Fruit fly (Drosophila melanogaster) whole organism, embryonic: ENCODE measurements around the gene sws.

ENCODE experiments used
- BEAF-32 ChIP-seq: fragments of 200-800 bp; sonication (Bioruptor generic); optimal IDR thresholded peaks from 3 replicates; lab custom pipeline; 2017; ENCODE audit warnings: missing biosample characterization, missing genetic modification characterization, mild to moderate bottlenecking, moderate library complexity, missing genetic modification reagents
- CG10267 ChIP-seq: fragments of 200-800 bp; sonication (Bioruptor generic); optimal IDR thresholded peaks from 2 replicates; lab custom pipeline; 2018; ENCODE audit warnings: missing biosample characterization, mild to moderate bottlenecking, missing genetic modification characterization, moderate library complexity
- CG1233 ChIP-seq: fragments of 200-800 bp; sonication (Bioruptor generic); optimal IDR thresholded peaks from 4 replicates; lab custom pipeline; 2018; ENCODE audit warnings: missing biosample characterization, mild to moderate bottlenecking, missing genetic modification characterization
- CG12659 ChIP-seq: fragments of 200-800 bp; sonication (Bioruptor generic); optimal IDR thresholded peaks from 3 replicates; lab custom pipeline; 2017; ENCODE audit warnings: mild to moderate bottlenecking, missing biosample characterization, missing genetic modification reagents, missing genetic modification characterization
- CG13296 ChIP-seq: fragments of 200-800 bp; sonication (Bioruptor generic); optimal IDR thresholded peaks from 3 replicates; lab custom pipeline; 2018; ENCODE audit warnings: missing biosample characterization, mild to moderate bottlenecking, missing genetic modification characterization
- CG14860 ChIP-seq: fragments of 200-800 bp; sonication (Bioruptor generic); IDR thresholded peaks from 3 replicates; pipeline ENCODE4 v1.3.6; 2022; ENCODE audit warnings: missing biosample characterization, missing genetic modification characterization; ENCODE audit not compliant: partially characterized antibody
- CG15479 ChIP-seq: fragments of 200-800 bp; sonication (Bioruptor generic); optimal IDR thresholded peaks from 3 replicates; lab custom pipeline; 2019; ENCODE audit warnings: missing biosample characterization, mild to moderate bottlenecking, missing genetic modification characterization, moderate library complexity
- CG17802 ChIP-seq: fragments of 200-800 bp; sonication (Bioruptor generic); optimal IDR thresholded peaks from 2 replicates; lab custom pipeline; 2018; ENCODE audit warnings: missing biosample characterization, mild to moderate bottlenecking, missing genetic modification characterization, moderate library complexity
- CG2129 ChIP-seq: fragments of 200-800 bp; sonication (Bioruptor generic); IDR thresholded peaks from 2 replicates; pipeline ENCODE4 v1.3.6; 2022; ENCODE audit warnings: missing biosample characterization, missing genetic modification characterization; ENCODE audit not compliant: partially characterized antibody
- CG3163 ChIP-seq: fragments of 200-800 bp; sonication (Bioruptor generic); optimal IDR thresholded peaks from 3 replicates; lab custom pipeline; 2016; ENCODE audit warnings: missing biosample characterization, missing genetic modification characterization
- CG42726 ChIP-seq: fragments of 200-800 bp; sonication (Bioruptor generic); IDR thresholded peaks from 2 replicates; pipeline ENCODE4 v1.3.6; 2022; ENCODE audit warnings: missing biosample characterization, missing genetic modification characterization; ENCODE audit not compliant: partially characterized antibody
- CG5245 ChIP-seq: fragments of 200-800 bp; sonication (Bioruptor generic); optimal IDR thresholded peaks from 3 replicates; lab custom pipeline; 2016; ENCODE audit warnings: missing biosample characterization, missing genetic modification characterization
- CG7963 ChIP-seq: fragments of 200-800 bp; sonication (Bioruptor generic); IDR thresholded peaks from 3 replicates; pipeline ENCODE4 v1.3.6; 2022; ENCODE audit warnings: missing biosample characterization, missing genetic modification characterization; ENCODE audit not compliant: partially characterized antibody
- Doc3 ChIP-seq: fragments of 200-800 bp; sonication (Bioruptor generic); IDR thresholded peaks from 3 replicates; pipeline ENCODE4 v1.3.6; 2022; ENCODE audit warnings: missing biosample characterization, missing genetic modification characterization; ENCODE audit not compliant: partially characterized antibody
- Ets97D ChIP-seq: fragments of 200-800 bp; sonication (Bioruptor generic); optimal IDR thresholded peaks from 3 replicates; lab custom pipeline; 2016; ENCODE audit warnings: missing biosample characterization, missing genetic modification characterization
- HLH3B ChIP-seq: fragments of 200-800 bp; sonication (Bioruptor generic); IDR thresholded peaks from 2 replicates; pipeline ENCODE4 v1.3.6; 2022; ENCODE audit warnings: missing biosample characterization, missing genetic modification characterization
- HLH4C ChIP-seq: fragments of 200-800 bp; sonication (Bioruptor generic); IDR thresholded peaks from 3 replicates; pipeline ENCODE4 v1.3.6; 2022; ENCODE audit warnings: missing biosample characterization, missing genetic modification characterization; ENCODE audit not compliant: partially characterized antibody
- MBD-R2 ChIP-seq: fragments of 200-800 bp; sonication (Bioruptor generic); IDR thresholded peaks from 2 replicates; pipeline ENCODE4 v1.3.6; 2022; ENCODE audit warnings: missing biosample characterization, missing genetic modification characterization
- MESR4 ChIP-seq: fragments of 200-800 bp; sonication (Bioruptor generic); optimal IDR thresholded peaks from 2 replicates; lab custom pipeline; 2018; ENCODE audit warnings: missing biosample characterization, mild to moderate bottlenecking, missing genetic modification characterization, moderate library complexity
- Med ChIP-seq: fragments of 200-800 bp; sonication (Bioruptor generic); peaks from one replicate; lab custom pipeline; 2016; ENCODE audit warnings: missing biosample characterization, missing genetic modification characterization, mild to moderate bottlenecking, inconsistent platforms, moderate library complexity
- Myb ChIP-seq: fragments of 200-800 bp; sonication (Bioruptor generic); optimal IDR thresholded peaks from 2 replicates; lab custom pipeline; 2016; ENCODE audit warnings: missing biosample characterization, missing genetic modification characterization
- Pdp1 ChIP-seq, 2 experiments: fragments of 200-800 bp; sonication (Bioruptor generic); optimal IDR thresholded peaks; 3 replicates each; lab custom pipeline; 2016; ENCODE audit warnings: missing biosample characterization in 2 of 2, missing genetic modification characterization in 2 of 2, mild to moderate bottlenecking in 1 of 2, moderate library complexity in 1 of 2
- Scr ChIP-seq: fragments of 200-800 bp; sonication (Bioruptor generic); IDR thresholded peaks from 2 replicates; pipeline ENCODE4 v1.3.6; 2022; ENCODE audit warnings: missing biosample characterization, missing genetic modification characterization; ENCODE audit not compliant: partially characterized antibody
- Sry-δ ChIP-seq: fragments of 200-800 bp; sonication (Bioruptor generic); optimal IDR thresholded peaks from 2 replicates; lab custom pipeline; 2016; ENCODE audit warnings: missing biosample characterization, missing genetic modification characterization
- Trl ChIP-seq, 3 experiments: fragments of >200 bp in 2 of 3; fragments of 200-800 bp in 1 of 3; sonication (Bioruptor generic) in 1 of 3; optimal IDR thresholded peaks; 2 replicates in 1 of 3; 3 replicates in 2 of 3; lab custom pipeline; 2016 to 2017; ENCODE audit warnings: missing biosample characterization in 1 of 3, missing genetic modification characterization in 1 of 3
- Usf ChIP-seq: fragments of 200-800 bp; sonication (Bioruptor generic); optimal IDR thresholded peaks from 2 replicates; lab custom pipeline; 2017; ENCODE audit warnings: missing genotype, missing biosample characterization, missing genetic modification characterization
- YL-1 ChIP-seq: fragments of 200-800 bp; sonication (Bioruptor generic); optimal IDR thresholded peaks from 3 replicates; lab custom pipeline; 2017; ENCODE audit warnings: missing biosample characterization, mild to moderate bottlenecking, missing genetic modification characterization
- bigmax ChIP-seq: fragments of 200-800 bp; sonication (Bioruptor generic); optimal IDR thresholded peaks from 2 replicates; lab custom pipeline; 2018; ENCODE audit warnings: missing biosample characterization, mild to moderate bottlenecking, missing genetic modification characterization
- chinmo ChIP-seq: fragments of 200-800 bp; sonication (Bioruptor generic); IDR thresholded peaks from 4 replicates; pipeline ENCODE4 v1.3.6; 2022; ENCODE audit warnings: missing biosample characterization, missing genetic modification characterization; ENCODE audit not compliant: partially characterized antibody
- corto ChIP-seq: fragments of 200-800 bp; sonication (Bioruptor generic); optimal IDR thresholded peaks from 2 replicates; lab custom pipeline; 2016; ENCODE audit warnings: missing biosample characterization, mild to moderate bottlenecking, missing genetic modification characterization, moderate library complexity
- exex ChIP-seq: fragments of 200-800 bp; sonication (Bioruptor generic); optimal IDR thresholded peaks from 4 replicates; lab custom pipeline; 2018; ENCODE audit warnings: missing biosample characterization, mild to moderate bottlenecking, missing genetic modification characterization, moderate library complexity
- mld ChIP-seq: fragments of 200-800 bp; sonication (Bioruptor generic); IDR thresholded peaks from 3 replicates; pipeline ENCODE4 v1.3.6; 2022; ENCODE audit warnings: missing biosample characterization, missing genetic modification characterization; ENCODE audit not compliant: partially characterized antibody
- nerfin-2 ChIP-seq: fragments of 200-800 bp; sonication (Bioruptor generic); IDR thresholded peaks from 2 replicates; pipeline ENCODE4 v1.3.6; 2022; ENCODE audit warnings: missing biosample characterization, missing genetic modification characterization; ENCODE audit not compliant: partially characterized antibody
- pb ChIP-seq: fragments of 200-800 bp; sonication (Bioruptor generic); optimal IDR thresholded peaks from 3 replicates; lab custom pipeline; 2016; ENCODE audit warnings: missing biosample characterization, missing genetic modification characterization
- ranshi ChIP-seq: fragments of 200-800 bp; sonication (Bioruptor generic); IDR thresholded peaks from 2 replicates; pipeline ENCODE4 v1.3.6; 2022; ENCODE audit warnings: missing biosample characterization, missing genetic modification characterization
- rib ChIP-seq: fragments of 200-800 bp; sonication (Bioruptor generic); IDR thresholded peaks from 2 replicates; pipeline ENCODE4 v1.3.6; 2022; ENCODE audit warnings: missing biosample characterization, missing genetic modification characterization
- row ChIP-seq: fragments of 200-800 bp; sonication (Bioruptor generic); IDR thresholded peaks from 3 replicates; pipeline ENCODE4 v1.3.6; 2022; ENCODE audit warnings: missing biosample characterization, missing genetic modification characterization
- scrt ChIP-seq: fragments of 200-800 bp; sonication (Bioruptor generic); optimal IDR thresholded peaks from 2 replicates; lab custom pipeline; 2018; ENCODE audit warnings: missing biosample characterization, mild to moderate bottlenecking, missing genetic modification characterization, moderate library complexity
- sens-2 ChIP-seq: fragments of 200-800 bp; sonication (Bioruptor generic); IDR thresholded peaks from 2 replicates; pipeline ENCODE4 v1.3.6; 2022; ENCODE audit warnings: missing biosample characterization, missing genetic modification characterization
- stc ChIP-seq: fragments of 200-800 bp; sonication (Bioruptor generic); IDR thresholded peaks from 2 replicates; pipeline ENCODE4 v1.3.6; 2022; ENCODE audit warnings: missing biosample characterization, missing genetic modification characterization
- tll ChIP-seq, 2 experiments: fragments of 200-800 bp in 1 of 2; fragments of >200 bp in 1 of 2; sonication (Bioruptor generic) in 1 of 2; optimal IDR thresholded peaks; 2 replicates each; lab custom pipeline; 2017 to 2019; ENCODE audit warnings: missing biosample characterization in 2 of 2, missing genetic modification characterization in 2 of 2, mild to moderate bottlenecking in 1 of 2, moderate library complexity in 1 of 2
- tna ChIP-seq: fragments of 200-800 bp; sonication (Bioruptor generic); IDR thresholded peaks from 2 replicates; pipeline ENCODE4 v1.3.6; 2022; ENCODE audit warnings: missing biosample characterization, missing genetic modification characterization; ENCODE audit not compliant: partially characterized antibody
- unc-4 ChIP-seq: fragments of 200-800 bp; sonication (Bioruptor generic); IDR thresholded peaks from 2 replicates; pipeline ENCODE4 v1.3.6; 2022; ENCODE audit warnings: missing biosample characterization, missing genetic modification characterization; ENCODE audit not compliant: partially characterized antibody
- vvl ChIP-seq: fragments of 200-800 bp; sonication (Bioruptor generic); IDR thresholded peaks from 2 replicates; pipeline ENCODE4 v1.3.6; 2022; ENCODE audit warnings: missing biosample characterization, missing genetic modification characterization
- zen ChIP-seq: fragments of 200-800 bp; sonication (Bioruptor generic); optimal IDR thresholded peaks from 3 replicates; lab custom pipeline; 2018; ENCODE audit warnings: missing biosample characterization, mild to moderate bottlenecking, missing genetic modification characterization, moderate library complexity
- zen2 ChIP-seq: fragments of 200-800 bp; sonication (Bioruptor generic); IDR thresholded peaks from 3 replicates; pipeline ENCODE4 v1.3.6; 2022; ENCODE audit warnings: missing biosample characterization, missing genetic modification characterization; ENCODE audit not compliant: partially characterized antibody

sws gene

dm6 chrX:7931028-7931549, 36.9 kb downstream of the sws start, which contains the start of gene mahe (continued):
- TF ChIP-seq HLH3B (GFP tag; lab: Robert Waterston, UW) (0 out of 2 replicates have a peak, but pooled peaks have one; percentile 7), mld (peak; percentile 18; the same call in 1 of the 3 replicates), CG2129 (GFP tag; lab: Robert Waterston, UW) (peak; percentile 77), row (GFP tag; lab: Robert Waterston, UW) (peak; percentile 32; the same call in 1 of the 3 replicates), CG1233 (GFP tag; lab: Kevin White, UChicago) (peak; percentile 60), vvl (GFP tag; lab: Robert Waterston, UW) (peak; percentile 6; the same call in 1 of the 2 replicates), CG5245 (GFP tag; lab: Kevin White, UChicago) (no peak), CG13296 (peak; percentile 42), CG17802 (tag; lab: Kevin White, UChicago) (no peak), Trl (optimal IDR thresholded peaks at IDR 0.05; lab: Kevin White, UChicago) (peak; percentile 74 to 90), Trl (GFP tag; optimal IDR thresholded peaks at IDR 0.05; lab: Kevin White, UChicago) (peak; percentile 5), zen (tag; lab: Kevin White, UChicago) (peak; percentile 37), CG7963 (GFP tag; lab: Robert Waterston, UW) (peak; percentile 74), CG10267 (tag; lab: Kevin White, UChicago) (peak; percentile 29), exex (no peak), zen2 (GFP tag; lab: Robert Waterston, UW) (peak; percentile 61; the same call in 1 of the 3 replicates), MESR4 (GFP tag; lab: Kevin White, UChicago) (peak; percentile 78), Myb (GFP tag; lab: Kevin White, UChicago) (peak; percentile 10), Ets97D (GFP tag; lab: Kevin White, UChicago) (peak; percentile 21), Sry-δ (GFP tag; lab: Kevin White, UChicago) (peak; percentile 89), pb (GFP tag; lab: Kevin White, UChicago) (no peak), Pdp1 (GFP tag; optimal IDR thresholded peaks at IDR 0.05; lab: Kevin White, UChicago) (peak in 1 of 2 experiments; percentile 14), unc-4 (GFP tag; lab: Robert Waterston, UW) (peak; percentile 85), Doc3 (GFP tag; lab: Robert Waterston, UW) (peak; percentile 71), tll (GFP tag; optimal IDR thresholded peaks at IDR 0.05; lab: Kevin White, UChicago) (peak in 1 of 2 experiments; percentile 67), tna (peak; percentile 63), ranshi (no peak), CG3163 (GFP tag; lab: Kevin White, UChicago) (peak; percentile 71), BEAF-32 (GFP tag; lab: Kevin White, UChicago) (peak; percentile 84), CG12659 (GFP tag; lab: Kevin White, UChicago) (peak; percentile 49), Med (GFP tag; lab: Kevin White, UChicago) (peak; percentile 77), corto (no peak), rib (GFP tag; lab: Robert Waterston, UW) (no peak), CG42726 (GFP tag; lab: Robert Waterston, UW) (peak; percentile 75; the same call in 1 of the 2 replicates), sens-2 (GFP tag; lab: Robert Waterston, UW) (no peak), CG15479 (GFP tag; lab: Kevin White, UChicago) (peak; percentile 25), stc (GFP tag; lab: Robert Waterston, UW) (0 out of 2 replicates have a peak, but pooled peaks have one; percentile 8), nerfin-2 (GFP tag; lab: Robert Waterston, UW) (peak; percentile 59; the same call in 1 of the 2 replicates), YL-1 (GFP tag; lab: Kevin White, UChicago) (peak; percentile 17), Scr (peak; percentile 87), CG14860 (GFP tag; lab: Robert Waterston, UW) (peak; percentile 72), chinmo (GFP tag; lab: Robert Waterston, UW) (peak; percentile 93), MBD-R2 (no peak), HLH4C (peak; percentile 76), scrt (GFP tag; lab: Kevin White, UChicago) (peak; percentile 38), bigmax (GFP tag; lab: Kevin White, UChicago) (no peak), Usf (no peak)
